Fruit fly (Drosophila melanogaster) whole organism, adult: Measurements from ENCODE around the gene Msr-110.

ENCODE experiments used
- CG1620 ChIP-seq: fragments of 200-800 bp; sonication (Bioruptor generic); optimal IDR thresholded peaks from 2 replicates; lab custom pipeline; 2016; ENCODE audit warnings: missing biosample characterization, missing genetic modification characterization
- Clk ChIP-seq: fragments of 200-800 bp; sonication (Bioruptor generic); optimal IDR thresholded peaks from 2 replicates; lab custom pipeline; 2017; ENCODE audit warnings: missing biosample characterization, missing genetic modification characterization
- Mnt ChIP-seq: fragments of 200-800 bp; sonication (Bioruptor generic); optimal IDR thresholded peaks from 2 replicates; lab custom pipeline; 2016; ENCODE audit warnings: missing biosample characterization, mild to moderate bottlenecking, missing genetic modification characterization

DNA sequence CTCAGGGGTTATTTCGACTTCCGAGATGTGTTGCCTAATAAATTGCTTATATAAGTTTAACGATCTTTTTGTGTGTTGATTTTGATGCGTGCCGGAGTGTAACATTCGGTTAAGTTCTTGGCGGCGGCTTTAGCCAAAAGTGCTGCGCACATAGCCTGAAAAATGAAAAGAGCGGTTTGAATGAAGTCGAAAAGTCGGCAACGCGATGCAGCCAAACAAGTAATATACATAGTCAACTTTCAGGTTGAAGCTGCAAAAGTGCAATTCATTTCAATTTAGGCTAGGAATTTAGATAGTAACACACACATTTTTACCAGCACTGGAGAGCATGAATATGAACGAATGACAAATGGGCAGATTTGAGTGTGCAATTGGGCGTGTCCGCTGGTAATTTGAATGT, 42.9 kb downstream of the Msr-110 start:
- TF ChIP-seq CG1620 (GFP tag; lab: Kevin White, UChicago) (no peak), Mnt (GFP tag; lab: Kevin White, UChicago) (no peak), Clk (GFP tag; lab: Kevin White, UChicago) (no peak)
